ENCODE assay signal across 2 worm cellular contexts in genomic region chrV:5843415-5844337, ce11.
TF ChIP-seq lines count a peak whose summit lies in the region.

No protein-coding gene starts in this region.

TF ChIP-seq in whole organism, L1 larva, 84 proteins besides CTCF, POLR2A, EP300 and RAD21 (continued from another document):
- no peak for TF ChIP-seq tlp-1 (tag; optimal IDR thresholded peaks at IDR 0.05; lab: Kevin White, UChicago)
- TF ChIP-seq dsc-1 (tag; optimal IDR thresholded peaks at IDR 0.05; lab: Kevin White, UChicago): peak; percentile 92
- no peak for TF ChIP-seq pag-3 (tag; optimal IDR thresholded peaks at IDR 0.05; lab: Kevin White, UChicago; ENCODE audit: borderline replicate concordance, insufficient read depth)
- no peak for TF ChIP-seq blmp-1 (tag; optimal IDR thresholded peaks at IDR 0.05; lab: Kevin White, UChicago)
- TF ChIP-seq swsn-7 (tag; optimal IDR thresholded peaks at IDR 0.05; lab: Kevin White, UChicago): peak; percentile 26
- no peak for TF ChIP-seq F16B12.6 (tag; optimal IDR thresholded peaks at IDR 0.05; lab: Kevin White, UChicago)
- peak; percentile 28 for TF ChIP-seq tbx-2 (tag; optimal IDR thresholded peaks at IDR 0.05; lab: Kevin White, UChicago)
- TF ChIP-seq aha-1 (tag; optimal IDR thresholded peaks at IDR 0.05; lab: Kevin White, UChicago): no peak
- peak in 2 of 3 experiments; percentile 33 to 41 for TF ChIP-seq dpl-1 (GFP tag; optimal IDR thresholded peaks at IDR 0.05; lab: Kevin White, UChicago)
- peak; percentile 48 for TF ChIP-seq skn-1 (tag; optimal IDR thresholded peaks at IDR 0.05; lab: Kevin White, UChicago)
- TF ChIP-seq ceh-8 (GFP tag; optimal IDR thresholded peaks at IDR 0.05; lab: Kevin White, UChicago): no peak
- no peak for TF ChIP-seq ces-1 (GFP tag; optimal IDR thresholded peaks at IDR 0.05; lab: Kevin White, UChicago)
- no peak for TF ChIP-seq sptf-1 (tag; optimal IDR thresholded peaks at IDR 0.05; lab: Kevin White, UChicago)
- no peak for TF ChIP-seq grh-1 (GFP tag; IDR thresholded peaks at IDR 0.05; lab: Robert Waterston, UW)
- TF ChIP-seq hlh-4 (tag; optimal IDR thresholded peaks at IDR 0.05; lab: Kevin White, UChicago): no peak
- TF ChIP-seq lin-13 (GFP tag; optimal IDR thresholded peaks at IDR 0.05; lab: Kevin White, UChicago): peak; percentile 42
- no peak for TF ChIP-seq zip-4 (GFP tag; optimal IDR thresholded peaks at IDR 0.05; lab: Kevin White, UChicago)
- TF ChIP-seq C04F5.9 (tag; optimal IDR thresholded peaks at IDR 0.05; lab: Kevin White, UChicago): no peak
- TF ChIP-seq fkh-10 (GFP tag; optimal IDR thresholded peaks at IDR 0.05; lab: Kevin White, UChicago): no peak
- no peak for TF ChIP-seq unc-98 (GFP tag; IDR thresholded peaks at IDR 0.05; lab: Robert Waterston, UW)
- TF ChIP-seq snpc-4 (tag; optimal IDR thresholded peaks at IDR 0.05; lab: Kevin White, UChicago): peak; percentile 33
- no peak for TF ChIP-seq hlh-17 (GFP tag; optimal IDR thresholded peaks at IDR 0.05; lab: Kevin White, UChicago; ENCODE audit: borderline replicate concordance)

TF ChIP-seq in whole organism, young adult, 124 proteins besides CTCF, POLR2A, EP300 and RAD21 (continued from another document):
- TF ChIP-seq mcd-1 (GFP tag; IDR thresholded peaks at IDR 0.05; lab: Robert Waterston, UW): peak; percentile 17; the same call in 1 of the 2 replicates
- TF ChIP-seq T26A5.8 (tag; optimal IDR thresholded peaks at IDR 0.05; lab: Kevin White, UChicago): no peak
- no peak for TF ChIP-seq ccch-3 (GFP tag; optimal IDR thresholded peaks at IDR 0.05; lab: Kevin White, UChicago)
- TF ChIP-seq D2030.7 (GFP tag; IDR thresholded peaks at IDR 0.05; lab: Robert Waterston, UW): no peak
- TF ChIP-seq F49E8.2 (tag; optimal IDR thresholded peaks at IDR 0.05; lab: Kevin White, UChicago; ENCODE audit: insufficient read depth): no peak
- TF ChIP-seq ceh-27 (GFP tag; optimal IDR thresholded peaks at IDR 0.05; lab: Kevin White, UChicago): no peak
- no peak for TF ChIP-seq K12H6.12 (tag; optimal IDR thresholded peaks at IDR 0.05; lab: Kevin White, UChicago)
